Fruit fly (Drosophila melanogaster) whole organism, embryonic: ENCODE results near the gene Cpr5C.
A peak's percentile ranks its signal among the peaks of the same experiment; 100 is the strongest.

Experiments
- ATbp ChIP-seq: fragments of 200-800 bp; sonication (Bioruptor generic); optimal IDR thresholded peaks from 2 replicates; lab custom pipeline; 2017; ENCODE audit warnings: missing biosample characterization, mild to moderate bottlenecking, missing genetic modification characterization, missing genetic modification reagents
- B-H1 ChIP-seq: fragments of 200-800 bp; sonication (Bioruptor generic); IDR thresholded peaks from 3 replicates; pipeline ENCODE4 v1.3.6; 2022; ENCODE audit warnings: missing biosample characterization, missing genetic modification characterization
- Bdp1 ChIP-seq: fragments of 200-800 bp; sonication (Bioruptor generic); optimal IDR thresholded peaks from 3 replicates; lab custom pipeline; 2016; ENCODE audit warnings: missing biosample characterization, missing genetic modification characterization
- BtbVII ChIP-seq: fragments of 200-800 bp; sonication (Bioruptor generic); optimal IDR thresholded peaks from 3 replicates; lab custom pipeline; 2017; ENCODE audit warnings: missing biosample characterization, mild to moderate bottlenecking, missing genetic modification characterization
- CG10209 ChIP-seq: fragments of 200-800 bp; sonication (Bioruptor generic); optimal IDR thresholded peaks from 3 replicates; lab custom pipeline; 2017; ENCODE audit warnings: missing biosample characterization, mild to moderate bottlenecking, missing genetic modification characterization, missing genetic modification reagents
- CG12219 ChIP-seq: fragments of 200-800 bp; sonication (Bioruptor generic); optimal IDR thresholded peaks from 3 replicates; lab custom pipeline; 2018; ENCODE audit warnings: missing biosample characterization, mild to moderate bottlenecking, missing genetic modification characterization
- CG12659 ChIP-seq: fragments of 200-800 bp; sonication (Bioruptor generic); optimal IDR thresholded peaks from 3 replicates; lab custom pipeline; 2017; ENCODE audit warnings: mild to moderate bottlenecking, missing biosample characterization, missing genetic modification reagents, missing genetic modification characterization
- CG13123 ChIP-seq: fragments of 200-800 bp; sonication (Bioruptor generic); optimal IDR thresholded peaks from 2 replicates; lab custom pipeline; 2016; ENCODE audit warnings: missing biosample characterization, missing genetic modification characterization
- CG13775 ChIP-seq: fragments of 200-800 bp; sonication (Bioruptor generic); optimal IDR thresholded peaks from 3 replicates; lab custom pipeline; 2017; ENCODE audit warnings: missing biosample characterization, mild to moderate bottlenecking, missing genetic modification characterization
- CG16813 ChIP-seq: fragments of 200-800 bp; sonication (Bioruptor generic); IDR thresholded peaks from 3 replicates; pipeline ENCODE4 v1.3.6; 2022; ENCODE audit warnings: missing biosample characterization, missing genetic modification characterization; ENCODE audit not compliant: partially characterized antibody
- CG17186 ChIP-seq: fragments of 200-800 bp; sonication (Bioruptor generic); optimal IDR thresholded peaks from 3 replicates; lab custom pipeline; 2017; ENCODE audit warnings: missing biosample characterization, missing genetic modification reagents, missing genetic modification characterization
- CG17568 ChIP-seq: fragments of 200-800 bp; sonication (Bioruptor generic); optimal IDR thresholded peaks from 2 replicates; lab custom pipeline; 2018; ENCODE audit warnings: missing biosample characterization, mild to moderate bottlenecking, missing genetic modification characterization, moderate library complexity
- CG30431 ChIP-seq: fragments of 200-800 bp; sonication (Bioruptor generic); optimal IDR thresholded peaks from 2 replicates; lab custom pipeline; 2017; ENCODE audit warnings: missing biosample characterization, missing genetic modification characterization
- CG3065 ChIP-seq: fragments of 200-800 bp; sonication (Bioruptor generic); optimal IDR thresholded peaks from 2 replicates; lab custom pipeline; 2016; ENCODE audit warnings: missing biosample characterization, missing genetic modification characterization
- CG31388 ChIP-seq: fragments of 200-800 bp; sonication (Bioruptor generic); optimal IDR thresholded peaks from 2 replicates; lab custom pipeline; 2016; ENCODE audit warnings: missing biosample characterization, missing genetic modification characterization
- CG4730 ChIP-seq: fragments of 200-800 bp; sonication (Bioruptor generic); IDR thresholded peaks from 2 replicates; pipeline ENCODE4 v1.3.6; 2022; ENCODE audit warnings: missing biosample characterization, missing genetic modification characterization
- CG6654 ChIP-seq: fragments of 200-800 bp; sonication (Bioruptor generic); optimal IDR thresholded peaks from 2 replicates; lab custom pipeline; 2017; ENCODE audit warnings: missing biosample characterization, mild to moderate bottlenecking, missing genetic modification characterization
- CG6683 ChIP-seq: fragments of 200-800 bp; sonication (Bioruptor generic); optimal IDR thresholded peaks from 2 replicates; lab custom pipeline; 2017; ENCODE audit warnings: missing biosample characterization, mild to moderate bottlenecking, missing genetic modification characterization, missing genetic modification reagents
- CG7745 ChIP-seq: fragments of 200-800 bp; sonication (Bioruptor generic); optimal IDR thresholded peaks from 2 replicates; lab custom pipeline; 2018; ENCODE audit warnings: missing biosample characterization, mild to moderate bottlenecking, missing genetic modification characterization, moderate library complexity
- CG8388 ChIP-seq: fragments of 200-800 bp; sonication (Bioruptor generic); optimal IDR thresholded peaks from 2 replicates; lab custom pipeline; 2019; ENCODE audit warnings: missing biosample characterization, mild to moderate bottlenecking, missing genetic modification characterization, moderate library complexity
- CG8944 ChIP-seq: fragments of 200-800 bp; sonication (Bioruptor generic); optimal IDR thresholded peaks from 3 replicates; lab custom pipeline; 2016; ENCODE audit warnings: missing biosample characterization, missing genetic modification characterization
- CG9215 ChIP-seq: fragments of 200-800 bp; sonication (Bioruptor generic); IDR thresholded peaks from 2 replicates; pipeline ENCODE4 v1.3.6; 2022; ENCODE audit warnings: missing biosample characterization, missing genetic modification characterization
- Ets97D ChIP-seq: fragments of 200-800 bp; sonication (Bioruptor generic); optimal IDR thresholded peaks from 3 replicates; lab custom pipeline; 2016; ENCODE audit warnings: missing biosample characterization, missing genetic modification characterization
- GATAe ChIP-seq: fragments of 200-800 bp; sonication (Bioruptor generic); conservative IDR thresholded peaks from 2 replicates; pipeline ENCODE4 v1.3.6; 2022; ENCODE audit warnings: missing biosample characterization, missing genetic modification characterization
- HLH54F ChIP-seq: fragments of 200-800 bp; sonication (Bioruptor generic); optimal IDR thresholded peaks from 3 replicates; lab custom pipeline; 2016; ENCODE audit warnings: missing biosample characterization, missing genetic modification characterization
- Hand ChIP-seq: fragments of 200-800 bp; sonication (Bioruptor generic); optimal IDR thresholded peaks from 2 replicates; lab custom pipeline; 2017; ENCODE audit warnings: mild to moderate bottlenecking, missing biosample characterization, missing genetic modification reagents, missing genetic modification characterization
- Hsf ChIP-seq: fragments of 200-800 bp; sonication (Bioruptor generic); optimal IDR thresholded peaks from 3 replicates; lab custom pipeline; 2016; ENCODE audit warnings: missing biosample characterization, missing genetic modification characterization
- Jarid2 ChIP-seq: fragments of 200-800 bp; sonication (Bioruptor generic); optimal IDR thresholded peaks from 3 replicates; lab custom pipeline; 2017; ENCODE audit warnings: mild to moderate bottlenecking, missing biosample characterization, missing genetic modification reagents, missing genetic modification characterization
- Med ChIP-seq: fragments of 200-800 bp; sonication (Bioruptor generic); peaks from one replicate; lab custom pipeline; 2016; ENCODE audit warnings: missing biosample characterization, missing genetic modification characterization, mild to moderate bottlenecking, inconsistent platforms, moderate library complexity
- Oaz ChIP-seq: fragments of 200-800 bp; sonication (Bioruptor generic); IDR thresholded peaks from 2 replicates; pipeline ENCODE4 v1.3.6; 2022; ENCODE audit warnings: missing biosample characterization, missing genetic modification characterization
- Ravus ChIP-seq: fragments of 200-800 bp; sonication (Bioruptor generic); IDR thresholded peaks from 2 replicates; pipeline ENCODE4 v1.3.6; 2022; ENCODE audit warnings: missing biosample characterization, missing genetic modification characterization
- abd-A ChIP-seq: fragments of 200-800 bp; sonication (Bioruptor generic); optimal IDR thresholded peaks from 3 replicates; lab custom pipeline; 2019; ENCODE audit warnings: missing biosample characterization, mild to moderate bottlenecking, missing genetic modification characterization, moderate library complexity
- cg ChIP-seq: fragments of 200-800 bp; sonication (Bioruptor generic); optimal IDR thresholded peaks from 3 replicates; lab custom pipeline; 2019; ENCODE audit warnings: missing biosample characterization, mild to moderate bottlenecking, missing genetic modification characterization, moderate library complexity
- corto ChIP-seq: fragments of 200-800 bp; sonication (Bioruptor generic); optimal IDR thresholded peaks from 2 replicates; lab custom pipeline; 2016; ENCODE audit warnings: missing biosample characterization, mild to moderate bottlenecking, missing genetic modification characterization, moderate library complexity
- dmrt11E ChIP-seq: fragments of 200-800 bp; sonication (Bioruptor generic); optimal IDR thresholded peaks from 3 replicates; lab custom pipeline; 2018; ENCODE audit warnings: missing biosample characterization, mild to moderate bottlenecking, missing genetic modification characterization, moderate library complexity
- dmrt99B ChIP-seq: fragments of 200-800 bp; sonication (Bioruptor generic); optimal IDR thresholded peaks from 2 replicates; lab custom pipeline; 2018; ENCODE audit warnings: missing biosample characterization, mild to moderate bottlenecking, missing genetic modification characterization, moderate library complexity
- en ChIP-seq: fragments of 200-800 bp; sonication (Bioruptor generic); optimal IDR thresholded peaks from 2 replicates; lab custom pipeline; 2016; ENCODE audit warnings: missing biosample characterization, missing genetic modification characterization
- gro ChIP-seq: fragments of 200-800 bp; sonication (Bioruptor generic); optimal IDR thresholded peaks from 2 replicates; lab custom pipeline; 2016; ENCODE audit warnings: missing biosample characterization, missing genetic modification characterization
- gt ChIP-seq: fragments of 200-800 bp; sonication (Bioruptor generic); IDR thresholded peaks from 2 replicates; pipeline ENCODE4 v1.3.6; 2022; ENCODE audit warnings: missing biosample characterization, missing genetic modification characterization
- hbn ChIP-seq: fragments of 200-800 bp; sonication (Bioruptor generic); IDR thresholded peaks from 2 replicates; pipeline ENCODE4 v1.3.6; 2022; ENCODE audit warnings: missing biosample characterization, missing genetic modification characterization; ENCODE audit not compliant: partially characterized antibody
- oc ChIP-seq: fragments of 200-800 bp; sonication (Bioruptor generic); optimal IDR thresholded peaks from 2 replicates; lab custom pipeline; 2018; ENCODE audit warnings: missing biosample characterization, mild to moderate bottlenecking, missing genetic modification characterization, moderate library complexity
- odd ChIP-seq: fragments of 200-800 bp; sonication (Bioruptor generic); optimal IDR thresholded peaks from 2 replicates; lab custom pipeline; 2017; ENCODE audit warnings: missing biosample characterization, mild to moderate bottlenecking, missing genetic modification characterization
- onecut ChIP-seq: fragments of 200-800 bp; sonication (Bioruptor generic); IDR thresholded peaks from 2 replicates; pipeline ENCODE4 v1.3.6; 2022; ENCODE audit warnings: missing biosample characterization, missing genetic modification characterization
- pfk ChIP-seq: fragments of 200-800 bp; sonication (Bioruptor generic); optimal IDR thresholded peaks from 2 replicates; lab custom pipeline; 2018; ENCODE audit warnings: missing biosample characterization, mild to moderate bottlenecking, missing genetic modification characterization, moderate library complexity
- pnt ChIP-seq: fragments of 200-800 bp; sonication (Bioruptor generic); optimal IDR thresholded peaks from 3 replicates; lab custom pipeline; 2016; ENCODE audit warnings: missing biosample characterization, missing genetic modification characterization
- schlank ChIP-seq: fragments of 200-800 bp; sonication (Bioruptor generic); optimal IDR thresholded peaks from 2 replicates; lab custom pipeline; 2018; ENCODE audit warnings: missing biosample characterization, mild to moderate bottlenecking, missing genetic modification characterization
- sqz ChIP-seq: fragments of 200-800 bp; sonication (Bioruptor generic); optimal IDR thresholded peaks from 3 replicates; lab custom pipeline; 2018; ENCODE audit warnings: missing biosample characterization, mild to moderate bottlenecking, missing genetic modification characterization
- tap ChIP-seq: fragments of 200-800 bp; optimal IDR thresholded peaks from 3 replicates; lab custom pipeline; 2019; ENCODE audit warnings: missing biosample characterization, mild to moderate bottlenecking, missing genetic modification characterization, moderate library complexity
- trem ChIP-seq: fragments of 200-800 bp; optimal IDR thresholded peaks from 3 replicates; lab custom pipeline; 2019; ENCODE audit warnings: missing biosample characterization, mild to moderate bottlenecking, missing genetic modification characterization, moderate library complexity

Gene Cpr5C

dm6 chrX:5783260-5784040 is 21.0 kb upstream of the Cpr5C start (continued):
- TF ChIP-seq CG8388 (peak; percentile 50), HLH54F (GFP tag; lab: Kevin White, UChicago) (no peak), cg (GFP tag; lab: Kevin White, UChicago) (peak; percentile 23), corto (GFP tag; lab: Kevin White, UChicago) (no peak), tap (tag; lab: Kevin White, UChicago) (peak; percentile 1), oc (tag; lab: Kevin White, UChicago) (peak; percentile 61), CG4730 (GFP tag; lab: Robert Waterston, UW) (no peak), dmrt99B (tag; lab: Kevin White, UChicago) (peak; percentile 76), ATbp (peak; percentile 64), CG8944 (no peak), Oaz (GFP tag; lab: Robert Waterston, UW) (no peak), CG30431 (GFP tag; lab: Kevin White, UChicago) (no peak), pfk (GFP tag; lab: Kevin White, UChicago) (no peak), Ravus (GFP tag; lab: Robert Waterston, UW) (no peak), GATAe (GFP tag; lab: Robert Waterston, UW) (no peak), BtbVII (GFP tag; lab: Kevin White, UChicago) (no peak), CG9215 (GFP tag; lab: Robert Waterston, UW) (no peak), CG31388 (no peak), CG13123 (GFP tag; lab: Kevin White, UChicago) (no peak), Hand (GFP tag; lab: Kevin White, UChicago) (no peak), dmrt11E (tag; lab: Kevin White, UChicago) (peak; percentile 31), CG13775 (no peak), trem (tag; lab: Kevin White, UChicago) (peak; percentile 9), Med (GFP tag; lab: Kevin White, UChicago) (peak; percentile 50), abd-A (tag; lab: Kevin White, UChicago) (no peak), hbn (no peak), CG17568 (GFP tag; lab: Kevin White, UChicago) (no peak), CG7745 (tag; lab: Kevin White, UChicago) (no peak), Hsf (GFP tag; lab: Kevin White, UChicago) (peak; percentile 18), CG6683 (no peak), gt (GFP tag; lab: Robert Waterston, UW) (no peak), sqz (GFP tag; lab: Kevin White, UChicago) (no peak), odd (GFP tag; lab: Kevin White, UChicago) (no peak), en (GFP tag; lab: Kevin White, UChicago) (no peak), Ets97D (no peak), pnt (GFP tag; lab: Kevin White, UChicago) (peak; percentile 22), CG12659 (GFP tag; lab: Kevin White, UChicago) (peak; percentile 14), gro (GFP tag; lab: Kevin White, UChicago) (no peak), CG10209 (peak; percentile 35), onecut (GFP tag; lab: Robert Waterston, UW) (0 out of 2 replicates have a peak, but pooled peaks have one; percentile 22), CG3065 (GFP tag; lab: Kevin White, UChicago) (no peak), CG12219 (GFP tag; lab: Kevin White, UChicago) (peak; percentile 36), CG17186 (GFP tag; lab: Kevin White, UChicago) (no peak), schlank (tag; lab: Kevin White, UChicago) (no peak), Jarid2 (GFP tag; lab: Kevin White, UChicago) (no peak), Bdp1 (GFP tag; lab: Kevin White, UChicago) (no peak), CG16813 (GFP tag; lab: Robert Waterston, UW) (no peak), B-H1 (GFP tag; lab: Robert Waterston, UW) (no peak; the same call in 2 of the 3 replicates), CG6654 (no peak)
